Fruit fly (Drosophila melanogaster) whole organism, embryonic: Measurements from ENCODE around the gene CG44158.

Experiments
- Abd-B ChIP-seq: fragments of 200-800 bp; sonication (Bioruptor generic); optimal IDR thresholded peaks from 2 replicates; lab custom pipeline; 2018; ENCODE audit warnings: missing biosample characterization, mild to moderate bottlenecking, missing genetic modification characterization, moderate library complexity
- Adf1 ChIP-seq: fragments of 200-800 bp; sonication (Bioruptor generic); IDR thresholded peaks from 2 replicates; pipeline ENCODE4 v1.3.6; 2022; ENCODE audit warnings: missing biosample characterization, missing genetic modification characterization
- Asciz ChIP-seq: fragments of 200-800 bp; sonication (Bioruptor generic); optimal IDR thresholded peaks from 2 replicates; lab custom pipeline; 2017; ENCODE audit warnings: missing biosample characterization, mild to moderate bottlenecking, missing genetic modification characterization, missing genetic modification reagents
- BtbVII ChIP-seq: fragments of 200-800 bp; sonication (Bioruptor generic); optimal IDR thresholded peaks from 3 replicates; lab custom pipeline; 2017; ENCODE audit warnings: missing biosample characterization, mild to moderate bottlenecking, missing genetic modification characterization
- C15 ChIP-seq: fragments of 200-800 bp; sonication (Bioruptor generic); IDR thresholded peaks from 3 replicates; pipeline ENCODE4 v1.3.6; 2022; ENCODE audit warnings: missing biosample characterization, missing genetic modification characterization
- CG10321 ChIP-seq: fragments of 200-800 bp; sonication (Bioruptor generic); IDR thresholded peaks from 2 replicates; pipeline ENCODE4 v1.3.6; 2022; ENCODE audit warnings: missing biosample characterization, missing genetic modification characterization
- CG10462 ChIP-seq: fragments of 200-800 bp; sonication (Bioruptor generic); optimal IDR thresholded peaks from 2 replicates; lab custom pipeline; 2016; ENCODE audit warnings: missing biosample characterization, missing genetic modification characterization
- CG11398 ChIP-seq: fragments of 200-800 bp; sonication (Bioruptor generic); optimal IDR thresholded peaks from 2 replicates; lab custom pipeline; 2016; ENCODE audit warnings: missing biosample characterization, missing genetic modification characterization
- CG12071 ChIP-seq: fragments of 200-800 bp; sonication (Bioruptor generic); optimal IDR thresholded peaks from 3 replicates; lab custom pipeline; 2018; ENCODE audit warnings: missing biosample characterization, mild to moderate bottlenecking, missing genetic modification characterization
- CG12744 ChIP-seq: fragments of 200-800 bp; sonication (Bioruptor generic); optimal IDR thresholded peaks from 2 replicates; lab custom pipeline; 2016; ENCODE audit warnings: missing biosample characterization, missing genetic modification characterization
- CG15514 ChIP-seq: fragments of 200-800 bp; sonication (Bioruptor generic); optimal IDR thresholded peaks from 3 replicates; lab custom pipeline; 2017; ENCODE audit warnings: missing biosample characterization, missing genetic modification characterization, mild to moderate bottlenecking, moderate library complexity, missing genetic modification reagents
- CG34224 ChIP-seq: fragments of 200-800 bp; sonication (Bioruptor generic); IDR thresholded peaks from 3 replicates; pipeline ENCODE4 v1.3.6; 2022; ENCODE audit warnings: missing biosample characterization, missing genetic modification characterization; ENCODE audit not compliant: partially characterized antibody
- CG4707 ChIP-seq: fragments of 200-800 bp; sonication (Bioruptor generic); optimal IDR thresholded peaks from 2 replicates; lab custom pipeline; 2018; ENCODE audit warnings: missing biosample characterization, mild to moderate bottlenecking, missing genetic modification characterization, moderate library complexity
- CG6813 ChIP-seq: fragments of 200-800 bp; sonication (Bioruptor generic); optimal IDR thresholded peaks from 2 replicates; lab custom pipeline; 2017; ENCODE audit warnings: missing biosample characterization, missing genetic modification characterization, mild to moderate bottlenecking, moderate library complexity, missing genetic modification reagents
- CG7357 ChIP-seq: fragments of 200-800 bp; sonication (Bioruptor generic); IDR thresholded peaks from 3 replicates; pipeline ENCODE4 v1.3.6; 2022; ENCODE audit warnings: missing biosample characterization, missing genetic modification characterization
- CTCF ChIP-seq: fragments of 200-800 bp; sonication (Bioruptor generic); optimal IDR thresholded peaks from 2 replicates; lab custom pipeline; 2017; ENCODE audit warnings: missing biosample characterization, mild to moderate bottlenecking, missing genetic modification characterization, moderate library complexity
- Chrac-16 ChIP-seq: fragments of 200-800 bp; sonication (Bioruptor generic); optimal IDR thresholded peaks from 3 replicates; lab custom pipeline; 2016; ENCODE audit warnings: missing biosample characterization, missing genetic modification characterization
- CoRest ChIP-seq: fragments of 200-800 bp; sonication (Bioruptor generic); optimal IDR thresholded peaks from 3 replicates; lab custom pipeline; 2018; ENCODE audit warnings: missing biosample characterization, mild to moderate bottlenecking, missing genetic modification characterization, moderate library complexity
- CrebB ChIP-seq: fragments of 200-800 bp; sonication (Bioruptor generic); optimal IDR thresholded peaks from 3 replicates; lab custom pipeline; 2018; ENCODE audit warnings: missing biosample characterization, mild to moderate bottlenecking, missing genetic modification characterization
- Dbx ChIP-seq: fragments of 200-800 bp; sonication (Bioruptor generic); IDR thresholded peaks from 3 replicates; pipeline ENCODE4 v1.3.6; 2022; ENCODE audit warnings: missing biosample characterization, missing genetic modification characterization
- Dek ChIP-seq: fragments of 200-800 bp; sonication (Bioruptor generic); optimal IDR thresholded peaks from 3 replicates; lab custom pipeline; 2019; ENCODE audit warnings: missing biosample characterization, mild to moderate bottlenecking, missing genetic modification characterization, moderate library complexity
- Dref ChIP-seq: fragments of 200-800 bp; sonication (Bioruptor generic); IDR thresholded peaks from 2 replicates; pipeline ENCODE4 v1.3.6; 2022; ENCODE audit warnings: missing biosample characterization, missing genetic modification characterization
- HLHmδ ChIP-seq: fragments of 200-800 bp; sonication (Bioruptor generic); optimal IDR thresholded peaks from 2 replicates; lab custom pipeline; 2018; ENCODE audit warnings: missing biosample characterization, mild to moderate bottlenecking, missing genetic modification characterization, moderate library complexity
- NK7.1 ChIP-seq: fragments of 200-800 bp; sonication (Bioruptor generic); optimal IDR thresholded peaks from 3 replicates; lab custom pipeline; 2016; ENCODE audit warnings: missing biosample characterization, missing genetic modification characterization
- Opbp ChIP-seq: fragments of 200-800 bp; sonication (Bioruptor generic); IDR thresholded peaks from 3 replicates; pipeline ENCODE4 v1.3.6; 2022; ENCODE audit warnings: missing biosample characterization, missing genetic modification characterization; ENCODE audit not compliant: partially characterized antibody
- Usf ChIP-seq: fragments of 200-800 bp; sonication (Bioruptor generic); optimal IDR thresholded peaks from 2 replicates; lab custom pipeline; 2017; ENCODE audit warnings: missing genotype, missing biosample characterization, missing genetic modification characterization
- ab ChIP-seq: fragments of 200-800 bp; sonication (Bioruptor generic); optimal IDR thresholded peaks from 2 replicates; lab custom pipeline; 2016; ENCODE audit warnings: missing biosample characterization, missing genetic modification characterization
- ato ChIP-seq: fragments of 200-800 bp; sonication (Bioruptor generic); IDR thresholded peaks from 2 replicates; pipeline ENCODE4 v1.3.6; 2022; ENCODE audit warnings: missing biosample characterization, missing genetic modification characterization; ENCODE audit not compliant: partially characterized antibody
- bowl ChIP-seq: fragments of 200-800 bp; sonication (Bioruptor generic); IDR thresholded peaks from 2 replicates; pipeline ENCODE4 v1.3.6; 2022; ENCODE audit warnings: missing biosample characterization, missing genetic modification characterization
- btn ChIP-seq: fragments of 200-800 bp; sonication (Bioruptor generic); optimal IDR thresholded peaks from 2 replicates; lab custom pipeline; 2016; ENCODE audit warnings: missing biosample characterization, missing genetic modification characterization
- cas ChIP-seq: fragments of 200-800 bp; sonication (Bioruptor generic); IDR thresholded peaks from 2 replicates; pipeline ENCODE4 v1.3.6; 2022; ENCODE audit warnings: missing biosample characterization, missing genetic modification characterization
- dmrt99B ChIP-seq: fragments of 200-800 bp; sonication (Bioruptor generic); optimal IDR thresholded peaks from 2 replicates; lab custom pipeline; 2018; ENCODE audit warnings: missing biosample characterization, mild to moderate bottlenecking, missing genetic modification characterization, moderate library complexity
- dysf ChIP-seq: fragments of 200-800 bp; sonication (Bioruptor generic); IDR thresholded peaks from 3 replicates; pipeline ENCODE4 v1.3.6; 2022; ENCODE audit warnings: missing biosample characterization, missing genetic modification characterization
- fd3F ChIP-seq: fragments of 200-800 bp; sonication (Bioruptor generic); optimal IDR thresholded peaks from 2 replicates; lab custom pipeline; 2018; ENCODE audit warnings: missing biosample characterization, mild to moderate bottlenecking, missing genetic modification characterization, moderate library complexity
- gro ChIP-seq: fragments of 200-800 bp; sonication (Bioruptor generic); optimal IDR thresholded peaks from 2 replicates; lab custom pipeline; 2016; ENCODE audit warnings: missing biosample characterization, missing genetic modification characterization
- gsb-n ChIP-seq: fragments of 200-800 bp; sonication (Bioruptor generic); optimal IDR thresholded peaks from 3 replicates; lab custom pipeline; 2018; ENCODE audit warnings: missing biosample characterization, mild to moderate bottlenecking, missing genetic modification characterization
- hbn ChIP-seq: fragments of 200-800 bp; sonication (Bioruptor generic); IDR thresholded peaks from 2 replicates; pipeline ENCODE4 v1.3.6; 2022; ENCODE audit warnings: missing biosample characterization, missing genetic modification characterization; ENCODE audit not compliant: partially characterized antibody
- her ChIP-seq: fragments of 200-800 bp; sonication (Bioruptor generic); optimal IDR thresholded peaks from 2 replicates; lab custom pipeline; 2016; ENCODE audit warnings: missing biosample characterization, missing genetic modification characterization
- kni ChIP-seq: fragments of 200-800 bp; sonication (Bioruptor generic); optimal IDR thresholded peaks from 3 replicates; lab custom pipeline; 2017; ENCODE audit warnings: mild to moderate bottlenecking, missing biosample characterization, missing genetic modification reagents, missing genetic modification characterization
- mld ChIP-seq: fragments of 200-800 bp; sonication (Bioruptor generic); IDR thresholded peaks from 3 replicates; pipeline ENCODE4 v1.3.6; 2022; ENCODE audit warnings: missing biosample characterization, missing genetic modification characterization; ENCODE audit not compliant: partially characterized antibody
- pho ChIP-seq: fragments of 200-800 bp; sonication (Bioruptor generic); optimal IDR thresholded peaks from 2 replicates; lab custom pipeline; 2016; ENCODE audit warnings: missing biosample characterization, missing genetic modification characterization
- ro ChIP-seq: fragments of 200-800 bp; sonication (Bioruptor generic); IDR thresholded peaks from 2 replicates; pipeline ENCODE4 v1.3.6; 2022; ENCODE audit warnings: missing biosample characterization, missing genetic modification characterization
- slp2 ChIP-seq: fragments of 200-800 bp; sonication (Bioruptor generic); optimal IDR thresholded peaks from 2 replicates; lab custom pipeline; 2016; ENCODE audit warnings: missing biosample characterization, missing genetic modification characterization
- sna ChIP-seq: fragments of 200-800 bp; sonication (Bioruptor generic); IDR thresholded peaks from 2 replicates; pipeline ENCODE4 v1.3.6; 2022; ENCODE audit warnings: missing biosample characterization, missing genetic modification characterization; ENCODE audit not compliant: partially characterized antibody
- sr ChIP-seq: fragments of 200-800 bp; sonication (Bioruptor generic); IDR thresholded peaks from 3 replicates; pipeline ENCODE4 v1.3.6; 2022; ENCODE audit warnings: missing biosample characterization, missing genetic modification characterization
- stc ChIP-seq: fragments of 200-800 bp; sonication (Bioruptor generic); IDR thresholded peaks from 2 replicates; pipeline ENCODE4 v1.3.6; 2022; ENCODE audit warnings: missing biosample characterization, missing genetic modification characterization
- trem ChIP-seq: fragments of 200-800 bp; optimal IDR thresholded peaks from 3 replicates; lab custom pipeline; 2019; ENCODE audit warnings: missing biosample characterization, mild to moderate bottlenecking, missing genetic modification characterization, moderate library complexity
- zen2 ChIP-seq: fragments of 200-800 bp; sonication (Bioruptor generic); IDR thresholded peaks from 3 replicates; pipeline ENCODE4 v1.3.6; 2022; ENCODE audit warnings: missing biosample characterization, missing genetic modification characterization; ENCODE audit not compliant: partially characterized antibody

The CG44158 gene

dm6 chr3R:18171983-18172967 is 36.3 kb upstream of the CG44158 start (continued):
- TF ChIP-seq dysf (GFP tag; lab: Robert Waterston, UW) (peak; percentile 92), Opbp (GFP tag; lab: Robert Waterston, UW) (no peak), CG6813 (GFP tag; lab: Kevin White, UChicago) (peak; percentile 89), Asciz (GFP tag; lab: Kevin White, UChicago) (peak; percentile 95), pho (GFP tag; lab: Kevin White, UChicago) (peak; percentile 90), CG4707 (GFP tag; lab: Kevin White, UChicago) (peak; percentile 85), Chrac-16 (GFP tag; lab: Kevin White, UChicago) (peak; percentile 92), her (GFP tag; lab: Kevin White, UChicago) (peak; percentile 81), btn (peak; percentile 74), slp2 (GFP tag; lab: Kevin White, UChicago) (peak; percentile 90), NK7.1 (GFP tag; lab: Kevin White, UChicago) (peak; percentile 78), BtbVII (peak; percentile 92), cas (GFP tag; lab: Robert Waterston, UW) (peak; percentile 64), CG34224 (GFP tag; lab: Robert Waterston, UW) (no peak), HLHmδ (GFP tag; lab: Kevin White, UChicago) (no peak), Dek (tag; lab: Kevin White, UChicago) (peak; percentile 89), sna (GFP tag; lab: Robert Waterston, UW) (no peak), sr (no peak), CG10462 (GFP tag; lab: Kevin White, UChicago) (peak; percentile 93), gro (GFP tag; lab: Kevin White, UChicago) (peak; percentile 73), zen2 (GFP tag; lab: Robert Waterston, UW) (no peak), Dbx (GFP tag; lab: Robert Waterston, UW) (peak; percentile 83), trem (peak; percentile 86), mld (GFP tag; lab: Robert Waterston, UW) (no peak), ro (GFP tag; lab: Robert Waterston, UW) (peak; percentile 81; the same call in 1 of the 2 replicates), Adf1 (GFP tag; lab: Robert Waterston, UW) (peak; percentile 67), CG11398 (peak; percentile 86), Usf (GFP tag; lab: Kevin White, UChicago) (peak; percentile 79), CTCF (GFP tag; lab: Kevin White, UChicago) (peak; percentile 48), hbn (GFP tag; lab: Robert Waterston, UW) (no peak), Dref (GFP tag; lab: Robert Waterston, UW) (peak; percentile 38; the same call in 1 of the 2 replicates), CoRest (tag; lab: Kevin White, UChicago) (peak; percentile 96), CG15514 (peak; percentile 81), ato (GFP tag; lab: Robert Waterston, UW) (no peak), fd3F (GFP tag; lab: Kevin White, UChicago) (peak; percentile 88), CG12071 (peak; percentile 84), bowl (GFP tag; lab: Robert Waterston, UW) (no peak; the same call in 1 of the 2 replicates), CrebB (tag; lab: Kevin White, UChicago) (peak; percentile 87), CG10321 (GFP tag; lab: Robert Waterston, UW) (peak; percentile 54; the same call in 1 of the 2 replicates), ab (GFP tag; lab: Kevin White, UChicago) (peak; percentile 80), CG12744 (GFP tag; lab: Kevin White, UChicago) (peak; percentile 90), stc (peak; percentile 93), C15 (GFP tag; lab: Robert Waterston, UW) (peak; percentile 77; the same call in 2 of the 3 replicates), CG7357 (GFP tag; lab: Robert Waterston, UW) (peak; percentile 81), kni (peak; percentile 85), gsb-n (peak; percentile 91), Abd-B (GFP tag; lab: Kevin White, UChicago) (peak; percentile 95), dmrt99B (tag; lab: Kevin White, UChicago) (peak; percentile 95)
